Worm (Caenorhabditis elegans): Measurements from ENCODE around the gene chil-25.

The chil-25 gene

ce11 chrII:9487337-9487950 lies 13.2 kb upstream of the chil-25 start, which contains the start of gene T19H5.4 (continued):
- TF ChIP-seq ets-5 (GFP tag; IDR thresholded peaks at IDR 0.05) (no peak), elt-3 (tag; optimal IDR thresholded peaks at IDR 0.05) (peak in 4 of 6 experiments; percentile 45 to 68 (median 60)), lin-39 (tag; optimal IDR thresholded peaks at IDR 0.05) (no peak), nhr-28 (tag; optimal IDR thresholded peaks at IDR 0.05) (no peak), mef-2 (tag; optimal IDR thresholded peaks at IDR 0.05) (no peak), nhr-84 (tag; optimal IDR thresholded peaks at IDR 0.05) (no peak), pax-3 (tag; optimal IDR thresholded peaks at IDR 0.05) (no peak), lir-3 (tag; optimal IDR thresholded peaks at IDR 0.05; ENCODE audit: poor library complexity) (peak; percentile 12), alr-1 (tag; optimal IDR thresholded peaks at IDR 0.05; ENCODE audit: borderline replicate concordance) (no peak), dsc-1 (tag; optimal IDR thresholded peaks at IDR 0.05) (no peak), nhr-77 (tag; optimal IDR thresholded peaks at IDR 0.05) (no peak), skn-1 (tag; optimal IDR thresholded peaks at IDR 0.05) (peak; percentile 34), nhr-11 (tag; optimal IDR thresholded peaks at IDR 0.05) (no peak), nhr-76 (tag; optimal IDR thresholded peaks at IDR 0.05) (no peak), nhr-85 (tag) (peak; percentile 94), aha-1 (tag; optimal IDR thresholded peaks at IDR 0.05) (no peak), nhr-20 (tag; optimal IDR thresholded peaks at IDR 0.05) (peak; percentile 85), C34B4.2 (tag; optimal IDR thresholded peaks at IDR 0.05) (no peak), fkh-10 (GFP tag; optimal IDR thresholded peaks at IDR 0.05) (no peak), nhr-71 (tag; optimal IDR thresholded peaks at IDR 0.05) (peak; percentile 81), lin-35 (GFP tag; optimal IDR thresholded peaks at IDR 0.05) (peak; percentile 15 to 61), blmp-1 (tag; optimal IDR thresholded peaks at IDR 0.05) (peak; percentile 64), snpc-4 (tag; optimal IDR thresholded peaks at IDR 0.05) (no peak), mab-9 (GFP tag; IDR thresholded peaks at IDR 0.05) (no peak), fkh-4 (tag; optimal IDR thresholded peaks at IDR 0.05; ENCODE audit: borderline replicate concordance) (no peak), tbx-2 (tag; optimal IDR thresholded peaks at IDR 0.05) (peak; percentile 76), nhr-237 (tag; optimal IDR thresholded peaks at IDR 0.05) (no peak), ceh-90 (tag; optimal IDR thresholded peaks at IDR 0.05) (no peak), ceh-82 (tag; optimal IDR thresholded peaks at IDR 0.05) (peak; percentile 3 to 16 (median 12)), sox-4 (tag; optimal IDR thresholded peaks at IDR 0.05) (no peak), lin-14 (GFP tag; optimal IDR thresholded peaks at IDR 0.05) (peak; percentile 90), isw-1 (GFP tag; IDR thresholded peaks at IDR 0.05) (no peak), egl-13 (tag; optimal IDR thresholded peaks at IDR 0.05) (no peak), efl-1 (optimal IDR thresholded peaks at IDR 0.05) (peak; percentile 8 to 11), efl-1 (GFP tag; optimal IDR thresholded peaks at IDR 0.05 in 1 of 2) (peak in 1 of 2 experiments; percentile 90), fos-1 (tag; optimal IDR thresholded peaks at IDR 0.05) (no peak), lin-15B (tag; optimal IDR thresholded peaks at IDR 0.05) (no peak), nhr-47 (tag; optimal IDR thresholded peaks at IDR 0.05) (peak; percentile 44)

- no peak for TF ChIP-seq hpl-2 (GFP tag; optimal IDR thresholded peaks at IDR 0.05)
- peak; percentile 59 for TF ChIP-seq lin-14 (GFP tag; optimal IDR thresholded peaks at IDR 0.05)
- peak; percentile 45 for TF ChIP-seq blmp-1 (tag; optimal IDR thresholded peaks at IDR 0.05)
- TF ChIP-seq ama-1 (optimal IDR thresholded peaks at IDR 0.05): no peak
- peak; percentile 12 for TF ChIP-seq nhr-71 (tag; optimal IDR thresholded peaks at IDR 0.05)
- peak; percentile 22 for TF ChIP-seq tbx-2 (tag; optimal IDR thresholded peaks at IDR 0.05)
Measured at ce11 chrII:9485081-9485730, 10.9 kb upstream of the chil-25 start.

- TF ChIP-seq irx-1 (tag; optimal IDR thresholded peaks at IDR 0.05) (no peak), efl-1 (optimal IDR thresholded peaks at IDR 0.05) (no peak), efl-1 (GFP tag; optimal IDR thresholded peaks at IDR 0.05 in 1 of 2) (peak in 1 of 2 experiments; percentile 33), elt-2 (tag; optimal IDR thresholded peaks at IDR 0.05) (peak; percentile 41), nhr-12 (tag; optimal IDR thresholded peaks at IDR 0.05) (no peak), ets-5 (GFP tag; IDR thresholded peaks at IDR 0.05) (no peak), hlh-17 (GFP tag; optimal IDR thresholded peaks at IDR 0.05; ENCODE audit: borderline replicate concordance) (no peak), fos-1 (tag; optimal IDR thresholded peaks at IDR 0.05) (no peak), ces-1 (GFP tag; optimal IDR thresholded peaks at IDR 0.05) (no peak), nhr-84 (tag; optimal IDR thresholded peaks at IDR 0.05) (no peak), lin-15B (tag; optimal IDR thresholded peaks at IDR 0.05) (no peak), Y116A8C.19 (tag; optimal IDR thresholded peaks at IDR 0.05; ENCODE audit: borderline replicate concordance) (no peak), lir-3 (tag; optimal IDR thresholded peaks at IDR 0.05; ENCODE audit: poor library complexity) (no peak)
Measured at ce11 chrII:9483342-9483741, 9.1 kb upstream of the chil-25 start.
